Fruit fly (Drosophila melanogaster): ENCODE results near the gene rgn.

DNA sequence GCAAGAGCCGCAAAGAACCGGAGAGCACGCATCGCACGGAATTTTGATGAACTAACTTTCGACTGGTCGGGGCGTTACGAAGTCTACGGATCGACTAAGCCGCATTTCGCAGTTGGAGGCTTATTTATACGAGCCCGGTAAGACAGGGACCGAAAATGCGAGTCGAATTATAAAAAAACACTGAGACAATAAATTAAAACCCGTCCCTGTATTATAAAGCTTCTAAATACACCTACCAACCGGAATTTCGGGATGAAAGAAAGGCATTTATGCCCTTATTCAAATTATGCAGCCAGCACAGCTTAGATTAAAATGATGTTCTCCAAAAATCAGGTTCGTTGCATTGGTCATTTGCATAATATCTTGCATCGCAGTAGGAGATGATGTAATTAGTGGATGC lies 62.4 kb downstream of the rgn start, which contains the start of gene Alp1:
- TF ChIP-seq Hr96 (GFP tag; optimal IDR thresholded peaks at IDR 0.05): no peak
- no peak for TF ChIP-seq toe (GFP tag; optimal IDR thresholded peaks at IDR 0.05)
- TF ChIP-seq CG7045 (GFP tag; optimal IDR thresholded peaks at IDR 0.05): no peak
- TF ChIP-seq ovo (GFP tag; optimal IDR thresholded peaks at IDR 0.05): no peak
- no peak for TF ChIP-seq kay (GFP tag; ENCODE audit: borderline replicate concordance)
- TF ChIP-seq Mnt (GFP tag; optimal IDR thresholded peaks at IDR 0.05): no peak
- TF ChIP-seq Clk (GFP tag; optimal IDR thresholded peaks at IDR 0.05): no peak
- TF ChIP-seq cnc (optimal IDR thresholded peaks at IDR 0.05): no peak
